Worm (Caenorhabditis elegans): ENCODE measurements around the gene M153.5.

ce11 chrX:12186592-12186991, 42.8 kb downstream of the M153.5 start:
- TF ChIP-seq nhr-11 (tag; optimal IDR thresholded peaks at IDR 0.05) (no peak), F10B5.3 (tag; optimal IDR thresholded peaks at IDR 0.05) (no peak), lin-15B (tag; optimal IDR thresholded peaks at IDR 0.05) (no peak), nhr-41 (GFP tag; IDR thresholded peaks at IDR 0.05) (no peak), nhr-10 (tag; optimal IDR thresholded peaks at IDR 0.05) (no peak), ama-1 (optimal IDR thresholded peaks at IDR 0.05) (no peak)

Measured in whole organism, L4 larva.